Fruit fly (Drosophila melanogaster) whole organism: ENCODE measurements around the gene exex.

Experiments
- CG8478 ChIP-seq: fragments of >200 bp; optimal IDR thresholded peaks from 2 replicates; lab custom pipeline; 2018; ENCODE audit warnings: inconsistent platforms
- Dll ChIP-seq: fragments of >200 bp; optimal IDR thresholded peaks from 2 replicates; lab custom pipeline; 2017
- EcR ChIP-seq, 2 experiments: fragments of >200 bp; optimal IDR thresholded peaks; 2 replicates each; lab custom pipeline; 2017; ENCODE audit warnings: missing biosample characterization in 2 of 2, missing genetic modification characterization in 2 of 2, missing genetic modification reagents in 2 of 2
- pan ChIP-seq: fragments of >200 bp; optimal IDR thresholded peaks from 2 replicates; lab custom pipeline; 2017
- psq ChIP-seq: fragments of >200 bp; optimal IDR thresholded peaks from 2 replicates; lab custom pipeline; 2017
- usp ChIP-seq: fragments of >200 bp; optimal IDR thresholded peaks from 2 replicates; lab custom pipeline; 2017; ENCODE audit warnings: missing biosample characterization, missing genetic modification characterization, mixed read lengths

DNA sequence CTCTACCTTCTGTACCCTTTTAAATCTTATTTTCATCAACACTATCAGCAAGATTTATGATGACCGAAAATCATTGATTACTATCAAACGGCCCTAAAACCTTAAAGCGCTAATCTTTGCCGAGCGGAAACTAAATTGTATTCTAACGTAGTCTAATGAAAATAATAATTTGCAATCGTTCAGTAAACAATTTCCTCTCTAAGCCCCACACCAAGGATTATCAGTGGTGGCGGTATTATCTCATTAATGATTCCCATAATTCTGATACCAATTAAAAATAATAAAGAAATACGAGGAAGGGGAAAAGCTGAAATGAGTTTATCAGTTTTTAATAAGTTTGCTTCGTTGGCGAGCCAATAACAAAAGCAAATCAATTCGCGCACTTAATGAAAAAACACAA, 4.0 kb upstream of the exex start:
- no peak for TF ChIP-seq pan (lab: Kevin White, UChicago)
- no peak for TF ChIP-seq EcR (GFP tag; optimal IDR thresholded peaks at IDR 0.05; lab: Kevin White, UChicago)
- no peak for TF ChIP-seq psq (lab: Kevin White, UChicago)
- TF ChIP-seq CG8478 (lab: Kevin White, UChicago) = no peak
- TF ChIP-seq usp (GFP tag; lab: Kevin White, UChicago) = no peak
- TF ChIP-seq Dll = no peak
